Worm (Caenorhabditis elegans) whole organism, L2 larva: ENCODE measurements around the gene ocr-1.

Source experiments
- ama-1 ChIP-seq: fragments of 150-350 bp; optimal IDR thresholded peaks from 2 replicates; lab custom pipeline; 2018; ENCODE audit warnings: inconsistent platforms
- fos-1 ChIP-seq: fragments of 150-350 bp; optimal IDR thresholded peaks from 2 replicates; lab custom pipeline; 2014; ENCODE audit warnings: missing biosample characterization, missing genetic modification characterization
- zag-1 ChIP-seq: fragments of 150-350 bp; optimal IDR thresholded peaks from 2 replicates; lab custom pipeline; 2014; ENCODE audit warnings: missing biosample characterization, missing genetic modification characterization

DNA sequence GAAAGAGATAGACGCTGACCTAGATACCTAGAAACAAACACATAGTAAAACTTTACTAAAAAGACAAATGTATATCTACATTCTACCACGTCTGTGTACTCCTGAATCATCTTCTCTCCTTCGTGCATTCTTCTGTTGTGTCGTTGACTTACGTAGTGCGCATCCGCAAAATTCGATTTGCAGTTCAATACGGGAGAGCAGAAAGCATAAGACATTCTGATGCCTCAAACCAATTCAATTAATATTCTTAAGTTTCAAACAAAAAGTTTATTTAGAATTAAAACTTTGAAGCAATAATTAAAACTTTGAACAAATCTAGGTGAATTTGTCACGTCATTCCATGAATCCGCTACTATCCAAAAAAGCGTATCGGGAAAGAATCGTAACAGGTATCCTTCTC, 52.7 kb downstream of the ocr-1 start:
- no peak for TF ChIP-seq ama-1 (lab: Kevin White, UChicago)
- no peak for TF ChIP-seq fos-1 (tag; lab: Kevin White, UChicago)
- no peak for TF ChIP-seq zag-1 (tag; lab: Kevin White, UChicago)
